Worm (Caenorhabditis elegans): ENCODE measurements around the gene thoc-1.

DNA sequence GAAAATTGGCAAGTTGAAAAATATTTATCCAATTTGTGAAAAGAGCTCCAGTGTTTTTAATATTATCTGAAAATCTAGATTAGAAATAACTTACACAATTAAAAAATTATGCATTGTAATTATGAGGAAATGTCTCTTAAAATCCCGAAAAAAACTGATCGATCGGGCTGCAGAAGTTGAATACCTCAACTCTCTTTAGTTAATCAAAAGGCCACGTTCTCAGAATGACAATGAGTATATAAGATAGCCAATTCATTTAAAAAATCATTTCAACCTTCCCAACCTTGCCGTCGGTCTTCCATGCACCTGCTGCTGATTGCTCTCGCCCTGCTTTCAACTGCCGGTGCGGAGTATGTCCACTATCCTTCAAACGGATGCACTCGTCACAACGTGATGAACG lies 12.2 kb upstream of the thoc-1 start, which contains the start of gene T02H6.4:
- TF ChIP-seq mef-2 (tag; optimal IDR thresholded peaks at IDR 0.05) (no peak), nhr-19 (GFP tag; conservative IDR thresholded peaks at IDR 0.05) (no peak), rnt-1 (tag; optimal IDR thresholded peaks at IDR 0.05) (no peak), ceh-82 (tag; optimal IDR thresholded peaks at IDR 0.05) (no peak), snpc-4 (tag; optimal IDR thresholded peaks at IDR 0.05) (no peak), ets-5 (GFP tag; IDR thresholded peaks at IDR 0.05) (no peak), jun-1 (tag; optimal IDR thresholded peaks at IDR 0.05) (no peak), nhr-77 (tag; optimal IDR thresholded peaks at IDR 0.05) (no peak), lin-39 (tag; optimal IDR thresholded peaks at IDR 0.05) (no peak), lir-3 (tag; optimal IDR thresholded peaks at IDR 0.05; ENCODE audit: poor library complexity) (no peak), ztf-11 (tag; optimal IDR thresholded peaks at IDR 0.05) (no peak), sox-4 (tag; optimal IDR thresholded peaks at IDR 0.05) (no peak), unc-86 (tag; optimal IDR thresholded peaks at IDR 0.05) (no peak)
